Fruit fly (Drosophila melanogaster): ENCODE results near the gene tkv.

Gene tkv

DNA sequence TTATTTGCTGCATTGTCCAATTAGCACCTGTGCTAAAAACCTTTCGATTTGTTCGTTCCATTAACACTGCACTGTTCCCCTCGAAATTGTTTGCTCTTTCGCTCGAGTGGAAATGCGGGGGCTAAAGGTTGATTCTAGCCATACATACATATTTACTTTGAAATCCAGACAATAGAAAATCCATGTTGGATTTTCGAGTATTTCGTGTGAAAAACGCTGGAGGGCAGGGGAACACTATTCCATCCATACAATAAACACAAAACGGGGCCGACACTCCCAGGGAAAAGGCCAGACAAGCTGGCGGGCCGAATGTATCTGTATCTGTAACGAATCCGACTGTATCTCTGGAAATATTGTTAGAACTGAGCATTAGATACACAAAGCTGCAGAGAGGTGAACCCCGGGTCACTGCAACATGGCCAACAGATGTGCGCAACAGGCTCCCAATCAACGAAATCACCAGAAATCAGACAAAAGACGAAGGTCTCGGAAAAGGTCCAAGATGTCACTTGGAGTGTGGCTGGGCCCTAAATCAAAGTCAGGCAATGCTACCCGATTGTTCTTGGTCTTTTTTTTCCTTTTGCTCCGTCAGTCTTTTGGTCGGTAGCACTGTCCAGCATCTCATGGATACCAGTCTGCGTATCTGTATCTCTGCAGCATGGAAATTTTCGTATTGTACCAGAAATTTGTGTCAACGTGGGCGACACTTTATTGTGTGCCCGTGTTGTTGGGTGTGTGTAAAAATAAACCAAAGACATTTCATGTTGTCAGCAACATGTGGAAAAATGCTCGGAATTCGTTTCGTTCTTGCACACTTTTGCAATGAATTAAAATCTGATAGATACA lies 31.5 kb downstream of the tkv start:
- TF ChIP-seq CG15073 (GFP tag; optimal IDR thresholded peaks at IDR 0.05): no peak
- 0 out of 3 replicates have a peak, but pooled peaks have one; percentile 20 for TF ChIP-seq ci (GFP tag; IDR thresholded peaks at IDR 0.05)
- TF ChIP-seq Hand (GFP tag; optimal IDR thresholded peaks at IDR 0.05): no peak
- TF ChIP-seq vfl (GFP tag; optimal IDR thresholded peaks at IDR 0.05): no peak
- TF ChIP-seq CG17612 (GFP tag; IDR thresholded peaks at IDR 0.05): no peak
- TF ChIP-seq grau (tag; optimal IDR thresholded peaks at IDR 0.05): no peak
- no peak for TF ChIP-seq z (GFP tag; IDR thresholded peaks at IDR 0.05)
- TF ChIP-seq CG13894 (tag; optimal IDR thresholded peaks at IDR 0.05): peak; percentile 1
- no peak for TF ChIP-seq CG4707 (GFP tag; optimal IDR thresholded peaks at IDR 0.05)
- peak; percentile 46 for TF ChIP-seq grn (GFP tag; optimal IDR thresholded peaks at IDR 0.05)
- no peak for TF ChIP-seq CG42726 (GFP tag; IDR thresholded peaks at IDR 0.05; ENCODE audit: partially characterized antibody)
- no peak for TF ChIP-seq BtbVII (GFP tag; optimal IDR thresholded peaks at IDR 0.05)
- TF ChIP-seq gro (GFP tag; optimal IDR thresholded peaks at IDR 0.05): no peak
- TF ChIP-seq sd (tag; optimal IDR thresholded peaks at IDR 0.05): peak; percentile 88
- TF ChIP-seq CG3407 (GFP tag; optimal IDR thresholded peaks at IDR 0.05): no peak
- TF ChIP-seq fu2 (GFP tag; optimal IDR thresholded peaks at IDR 0.05): no peak
- no peak for TF ChIP-seq unpg (GFP tag; optimal IDR thresholded peaks at IDR 0.05)
- TF ChIP-seq D (optimal IDR thresholded peaks at IDR 0.05): peak; percentile 89
- TF ChIP-seq D (GFP tag; optimal IDR thresholded peaks at IDR 0.05): peak; percentile 6
- no peak for TF ChIP-seq CG18599 (GFP tag; optimal IDR thresholded peaks at IDR 0.05)
- TF ChIP-seq CG12104 (GFP tag; optimal IDR thresholded peaks at IDR 0.05): no peak
- no peak for TF ChIP-seq trh (GFP tag; optimal IDR thresholded peaks at IDR 0.05)
- no peak for TF ChIP-seq CG16863 (GFP tag; optimal IDR thresholded peaks at IDR 0.05)
- TF ChIP-seq seq (GFP tag; IDR thresholded peaks at IDR 0.05): no peak
- no peak for TF ChIP-seq CG12155 (GFP tag; optimal IDR thresholded peaks at IDR 0.05)
- peak; percentile 13 for TF ChIP-seq cg (GFP tag; optimal IDR thresholded peaks at IDR 0.05)
- TF ChIP-seq Rfx (GFP tag; IDR thresholded peaks at IDR 0.05): no peak
- 0 out of 2 replicates have a peak, but pooled peaks have one; percentile 5 for TF ChIP-seq lmd (GFP tag; IDR thresholded peaks at IDR 0.05)
- TF ChIP-seq ERR (GFP tag; optimal IDR thresholded peaks at IDR 0.05): no peak
- TF ChIP-seq sens (GFP tag): peak; percentile 23
- TF ChIP-seq TFAM (GFP tag; optimal IDR thresholded peaks at IDR 0.05): no peak
- peak; percentile 15 for TF ChIP-seq odd (GFP tag; optimal IDR thresholded peaks at IDR 0.05)
- TF ChIP-seq chm (GFP tag; IDR thresholded peaks at IDR 0.05): 0 out of 2 replicates have a peak, but pooled peaks have one; percentile 31
- no peak for TF ChIP-seq Max (GFP tag; optimal IDR thresholded peaks at IDR 0.05)
- TF ChIP-seq Fer2 (tag; optimal IDR thresholded peaks at IDR 0.05): no peak
- no peak for TF ChIP-seq ranshi (GFP tag; IDR thresholded peaks at IDR 0.05)
- no peak for TF ChIP-seq CG12942 (GFP tag; optimal IDR thresholded peaks at IDR 0.05)
- TF ChIP-seq CG11560 (tag; IDR thresholded peaks at IDR 0.05): no peak
- no peak for TF ChIP-seq CG17912 (GFP tag; optimal IDR thresholded peaks at IDR 0.05)
- no peak for TF ChIP-seq Hr51 (GFP tag; optimal IDR thresholded peaks at IDR 0.05)
- TF ChIP-seq CG4424 (GFP tag; optimal IDR thresholded peaks at IDR 0.05): no peak
- TF ChIP-seq CG33557 (GFP tag; optimal IDR thresholded peaks at IDR 0.05): peak; percentile 1
- TF ChIP-seq gce (GFP tag; IDR thresholded peaks at IDR 0.05): no peak
- TF ChIP-seq Neu2 (GFP tag; optimal IDR thresholded peaks at IDR 0.05; ENCODE audit: borderline replicate concordance): no peak
- no peak for TF ChIP-seq exex (tag; optimal IDR thresholded peaks at IDR 0.05)
- TF ChIP-seq Ets65A (GFP tag): no peak
- TF ChIP-seq tin (GFP tag; optimal IDR thresholded peaks at IDR 0.05): no peak
- TF ChIP-seq Bdp1 (GFP tag; optimal IDR thresholded peaks at IDR 0.05): no peak
- TF ChIP-seq shn (GFP tag; optimal IDR thresholded peaks at IDR 0.05): peak; percentile 30
- TF ChIP-seq Hr78 (GFP tag; optimal IDR thresholded peaks at IDR 0.05): peak in 1 of 2 experiments; percentile 75
